Worm (Caenorhabditis elegans) whole organism, L4 larva: ENCODE measurements around the gene Y17G9B.4.
"Not testable (repeated sequence)": the region's sequence is repeated elsewhere in the genome, so short reads cannot be mapped to it uniquely, and the experiment has no call there.

Experiments used
- F10B5.3 ChIP-seq: sonication (generic microtip); optimal IDR thresholded peaks from 2 replicates; lab custom pipeline; 2016; ENCODE audit warnings: mild to moderate bottlenecking, missing genetic modification characterization, missing compliant biosample characterization
- F26F4.8 ChIP-seq: fragments of 200-800 bp; sonication (Bioruptor generic); conservative IDR thresholded peaks from 2 replicates; pipeline ENCODE4 v1.3.6; 2022; ENCODE audit warnings: missing genetic modification characterization, missing compliant biosample characterization
- F37D6.2 ChIP-seq: sonication (generic microtip); optimal IDR thresholded peaks from 2 replicates; lab custom pipeline; 2016; ENCODE audit warnings: mild to moderate bottlenecking, missing genetic modification characterization, missing compliant biosample characterization
- F49E8.2 ChIP-seq: sonication (generic microtip); optimal IDR thresholded peaks from 2 replicates; lab custom pipeline; 2016; ENCODE audit warnings: missing compliant biosample characterization, mild to moderate bottlenecking, missing genetic modification characterization, borderline replicate concordance
- Y105C5A.15 ChIP-seq: fragments of 200-800 bp; sonication (Bioruptor generic); IDR thresholded peaks from 2 replicates; pipeline ENCODE4 v1.3.6; 2022; ENCODE audit warnings: missing genetic modification characterization, missing compliant biosample characterization
- Y5F2A.4 ChIP-seq: fragments of 200-800 bp; sonication (Bioruptor generic); optimal IDR thresholded peaks from 2 replicates; lab custom pipeline; 2018; ENCODE audit warnings: mild to moderate bottlenecking, missing genetic modification characterization, missing compliant biosample characterization
- arid-1 ChIP-seq: fragments of 200-800 bp; sonication (Bioruptor generic); conservative IDR thresholded peaks from 2 replicates; pipeline ENCODE4 v1.3.6; 2022; ENCODE audit warnings: missing genetic modification reagents, missing genetic modification characterization, missing compliant biosample characterization
- ceh-20 ChIP-seq: fragments of 200-800 bp; sonication (Bioruptor generic); IDR thresholded peaks from 2 replicates; pipeline ENCODE4 v1.3.6; 2022; ENCODE audit warnings: missing genetic modification reagents, missing genetic modification characterization, missing compliant biosample characterization
- ceh-44 ChIP-seq: fragments of 200-800 bp; sonication (Bioruptor generic); IDR thresholded peaks from 2 replicates; pipeline ENCODE4 v1.3.6; 2022; ENCODE audit warnings: missing genetic modification reagents, missing genetic modification characterization, missing compliant biosample characterization
- ctbp-1 ChIP-seq: fragments of 200-800 bp; sonication (Bioruptor generic); IDR thresholded peaks from 2 replicates; pipeline ENCODE4 v1.3.6; 2022; ENCODE audit warnings: missing genetic modification reagents, missing genetic modification characterization, missing compliant biosample characterization
- daf-16 ChIP-seq, 3 experiments: sonication (generic microtip); optimal IDR thresholded peaks; 2 replicates each; lab custom pipeline; 2016 to 2017; ENCODE audit warnings: missing genetic modification characterization in 3 of 3, missing genetic modification reagents in 3 of 3, mild to moderate bottlenecking in 2 of 3, missing compliant biosample characterization in 2 of 3, missing biosample characterization in 1 of 3, moderate library complexity in 1 of 3
- daf-19 ChIP-seq: fragments of 200-800 bp; sonication (Bioruptor generic); conservative IDR thresholded peaks from 2 replicates; pipeline ENCODE4 v1.3.6; 2022; ENCODE audit warnings: missing genetic modification characterization, missing compliant biosample characterization
- daf-8 ChIP-seq: fragments of 200-800 bp; sonication (Bioruptor generic); IDR thresholded peaks from 2 replicates; pipeline ENCODE4 v1.3.6; 2022; ENCODE audit warnings: missing genetic modification characterization, missing compliant biosample characterization
- dmd-9 ChIP-seq: fragments of 200-800 bp; sonication (Bioruptor generic); IDR thresholded peaks from 2 replicates; pipeline ENCODE4 v1.3.6; 2022; ENCODE audit warnings: missing genetic modification reagents, missing genetic modification characterization, missing compliant biosample characterization
- egl-43 ChIP-seq: fragments of 200-800 bp; sonication (Bioruptor generic); IDR thresholded peaks from 2 replicates; pipeline ENCODE4 v1.3.6; 2022; ENCODE audit warnings: missing genetic modification reagents, missing genetic modification characterization, missing compliant biosample characterization
- hif-1 ChIP-seq, 2 experiments: sonication (generic microtip); optimal IDR thresholded peaks; 2 replicates each; lab custom pipeline; 2016 to 2017; ENCODE audit warnings: missing compliant biosample characterization in 2 of 2, missing genetic modification characterization in 2 of 2, missing genetic modification reagents in 2 of 2, missing genotype in 2 of 2, mild to moderate bottlenecking in 1 of 2
- hlh-11 ChIP-seq: fragments of 200-800 bp; sonication (Bioruptor generic); optimal IDR thresholded peaks from 2 replicates; lab custom pipeline; 2018; ENCODE audit warnings: mild to moderate bottlenecking, missing genetic modification characterization, missing compliant biosample characterization
- hmg-1.1 ChIP-seq: fragments of 200-800 bp; sonication (Bioruptor generic); IDR thresholded peaks from 2 replicates; pipeline ENCODE4 v1.3.6; 2022; ENCODE audit warnings: missing genetic modification reagents, missing genetic modification characterization, missing compliant biosample characterization
- jun-1 ChIP-seq: fragments of 150-350 bp; optimal IDR thresholded peaks from 2 replicates; lab custom pipeline; 2014; ENCODE audit warnings: missing biosample characterization, missing genetic modification reagents, missing genetic modification characterization
- lin-1 ChIP-seq: fragments of 200-800 bp; sonication (Bioruptor generic); IDR thresholded peaks from 2 replicates; pipeline ENCODE4 v1.3.6; 2022; ENCODE audit warnings: missing genetic modification reagents, missing genetic modification characterization, missing compliant biosample characterization
- lin-29 ChIP-seq: fragments of 200-800 bp; sonication (Bioruptor generic); IDR thresholded peaks from 2 replicates; pipeline ENCODE4 v1.3.6; 2022; ENCODE audit warnings: missing genetic modification reagents, missing genetic modification characterization, missing compliant biosample characterization
- madf-5 ChIP-seq, 2 experiments: fragments of 200-800 bp; sonication (Bioruptor generic); IDR thresholded peaks; 2 replicates each; pipeline ENCODE4 v1.3.6; 2022; ENCODE audit warnings: missing compliant biosample characterization in 2 of 2, missing genetic modification characterization in 2 of 2
- mdl-1 ChIP-seq, 2 experiments: fragments of 150-350 bp in 1 of 2; sonication (generic microtip) in 1 of 2; optimal IDR thresholded peaks; 2 replicates each; lab custom pipeline; 2014 to 2017; ENCODE audit warnings: missing biosample characterization in 2 of 2, missing genetic modification characterization in 2 of 2
- mdt-29 ChIP-seq: fragments of 200-800 bp; sonication (Bioruptor generic); IDR thresholded peaks from 2 replicates; pipeline ENCODE4 v1.3.6; 2022; ENCODE audit warnings: missing genetic modification reagents, missing genetic modification characterization, missing compliant biosample characterization
- mep-1 ChIP-seq: fragments of 150-350 bp; sonication (generic microtip); optimal IDR thresholded peaks from 3 replicates; lab custom pipeline; 2014; ENCODE audit warnings: missing biosample characterization, missing genetic modification characterization
- mes-2 ChIP-seq: sonication (generic microtip); optimal IDR thresholded peaks from 2 replicates; lab custom pipeline; 2016; ENCODE audit warnings: missing genotype, mild to moderate bottlenecking, missing genetic modification characterization, missing compliant biosample characterization; ENCODE audit not compliant: poor library complexity, severe bottlenecking
- mxl-2 ChIP-seq: fragments of 200-800 bp; sonication (Bioruptor generic); conservative IDR thresholded peaks from 2 replicates; pipeline ENCODE4 v1.3.6; 2022; ENCODE audit warnings: missing genetic modification reagents, missing genetic modification characterization, missing compliant biosample characterization
- mxl-3 ChIP-seq: fragments of 200-800 bp; sonication (Bioruptor generic); optimal IDR thresholded peaks from 2 replicates; lab custom pipeline; 2018; ENCODE audit warnings: mild to moderate bottlenecking, missing genetic modification characterization, missing compliant biosample characterization
- nhr-102 ChIP-seq: sonication (generic microtip); optimal IDR thresholded peaks from 2 replicates; lab custom pipeline; 2016; ENCODE audit warnings: mild to moderate bottlenecking, missing genetic modification characterization, moderate library complexity, missing compliant biosample characterization
- nhr-11 ChIP-seq: fragments of 150-350 bp; optimal IDR thresholded peaks from 2 replicates; lab custom pipeline; 2014; ENCODE audit warnings: missing biosample characterization, missing genetic modification characterization
- nhr-41 ChIP-seq: fragments of 200-800 bp; sonication (Bioruptor generic); IDR thresholded peaks from 2 replicates; pipeline ENCODE4 v1.3.6; 2022; ENCODE audit warnings: missing genetic modification reagents, missing genetic modification characterization, missing compliant biosample characterization
- nhr-48 ChIP-seq: sonication (generic microtip); optimal IDR thresholded peaks from 2 replicates; lab custom pipeline; 2016; ENCODE audit warnings: mild to moderate bottlenecking, missing genetic modification characterization, missing compliant biosample characterization
- pha-4 ChIP-seq, 2 experiments: fragments of 150-350 bp in 1 of 2; fragments of 200-800 bp in 1 of 2; sonication (Bioruptor generic) in 1 of 2; IDR thresholded peaks in 1 of 2; optimal IDR thresholded peaks in 1 of 2; 2 replicates each; pipeline versions ENCODE4 v1.3.6 to Lab custom; 2014 to 2022; ENCODE audit warnings: missing genetic modification characterization in 2 of 2, missing genetic modification reagents in 2 of 2, missing biosample characterization in 1 of 2, missing compliant biosample characterization in 1 of 2
- pqm-1 ChIP-seq: sonication (generic microtip); optimal IDR thresholded peaks from 2 replicates; lab custom pipeline; 2017; ENCODE audit warnings: missing biosample characterization, missing genetic modification characterization
- rbr-2 ChIP-seq: sonication (generic microtip); optimal IDR thresholded peaks from 2 replicates; lab custom pipeline; 2016; ENCODE audit warnings: missing genotype, missing genetic modification characterization, missing compliant biosample characterization
- saeg-2 ChIP-seq: fragments of 200-800 bp; sonication (Bioruptor generic); IDR thresholded peaks from 2 replicates; pipeline ENCODE4 v1.3.6; 2022; ENCODE audit warnings: missing genetic modification reagents, missing genetic modification characterization, missing compliant biosample characterization
- set-16 ChIP-seq: fragments of 200-800 bp; sonication (Bioruptor generic); IDR thresholded peaks from 2 replicates; pipeline ENCODE4 v1.3.6; 2022; ENCODE audit warnings: missing genetic modification reagents, missing genetic modification characterization, missing compliant biosample characterization
- snpc-1.2 ChIP-seq: fragments of 200-800 bp; sonication (Bioruptor generic); IDR thresholded peaks from 2 replicates; pipeline ENCODE4 v1.3.6; 2022; ENCODE audit warnings: missing genetic modification reagents, missing genetic modification characterization, missing compliant biosample characterization
- spr-1 ChIP-seq: sonication (generic microtip); optimal IDR thresholded peaks from 2 replicates; lab custom pipeline; 2016; ENCODE audit warnings: mild to moderate bottlenecking, missing genetic modification characterization, missing compliant biosample characterization
- spr-3 ChIP-seq: fragments of 200-800 bp; sonication (Bioruptor generic); optimal IDR thresholded peaks from 2 replicates; lab custom pipeline; 2018; ENCODE audit warnings: mild to moderate bottlenecking, missing genetic modification characterization, missing compliant biosample characterization
- tra-1 ChIP-seq: fragments of 200-800 bp; sonication (Bioruptor generic); IDR thresholded peaks from 2 replicates; pipeline ENCODE4 v1.3.6; 2022; ENCODE audit warnings: missing genetic modification reagents, missing genetic modification characterization, missing compliant biosample characterization
- unc-130 ChIP-seq: sonication (generic microtip); optimal IDR thresholded peaks from 2 replicates; lab custom pipeline; 2016; ENCODE audit warnings: missing genetic modification reagents, missing genetic modification characterization, missing compliant biosample characterization
- vab-7 ChIP-seq: fragments of 200-800 bp; sonication (Bioruptor generic); IDR thresholded peaks from 2 replicates; pipeline ENCODE4 v1.3.6; 2022; ENCODE audit warnings: missing genetic modification reagents, missing genetic modification characterization, missing compliant biosample characterization
- zfp-2 ChIP-seq: sonication (generic microtip); optimal IDR thresholded peaks from 2 replicates; lab custom pipeline; 2016; ENCODE audit warnings: mild to moderate bottlenecking, missing genetic modification characterization, missing compliant biosample characterization
- zfp-3 ChIP-seq: fragments of 200-800 bp; sonication (Bioruptor generic); conservative IDR thresholded peaks from 2 replicates; pipeline ENCODE4 v1.3.6; 2022; ENCODE audit warnings: missing genetic modification reagents, missing genetic modification characterization, missing compliant biosample characterization
- zip-2 ChIP-seq: fragments of 150-350 bp; optimal IDR thresholded peaks from 2 replicates; lab custom pipeline; 2014; ENCODE audit warnings: missing biosample characterization, missing genetic modification characterization

Y17G9B.4 gene

DNA sequence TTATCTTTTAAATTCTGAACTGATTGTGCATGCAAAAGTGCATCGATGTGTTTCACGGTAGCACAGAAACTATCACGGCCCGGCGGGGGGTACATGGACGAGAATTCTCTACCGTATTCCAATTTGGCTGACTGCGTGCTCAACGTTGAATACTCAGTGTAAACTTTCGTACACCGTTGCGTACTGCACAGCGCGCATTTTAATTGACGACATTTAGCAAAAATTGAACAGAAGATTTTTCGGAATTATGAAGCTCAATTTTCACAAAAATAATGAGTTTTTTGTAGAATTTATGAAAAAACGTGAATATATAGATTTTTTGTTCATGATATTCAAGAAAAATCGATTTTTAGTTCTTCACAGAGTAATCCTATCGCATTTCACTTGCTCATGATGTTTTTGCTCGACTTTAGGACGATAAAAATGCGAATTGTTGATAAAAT lies 26.4 kb upstream of the Y17G9B.4 start (continued):
- TF ChIP-seq set-16 (GFP tag; lab: Robert Waterston, UW) (peak; percentile 58), nhr-41 (GFP tag; lab: Robert Waterston, UW) (peak; percentile 99), nhr-11 (tag; lab: Kevin White, UChicago) (peak; percentile 30), jun-1 (peak; percentile 1), mdt-29 (GFP tag; lab: Robert Waterston, UW) (peak; percentile 99), rbr-2 (tag; lab: Kevin White, UChicago) (peak; percentile 96), Y5F2A.4 (peak; percentile 35), unc-130 (GFP tag; lab: Kevin White, UChicago) (peak; percentile 1), ctbp-1 (GFP tag; lab: Robert Waterston, UW) (peak; percentile 99), ceh-20 (GFP tag; lab: Robert Waterston, UW) (peak; percentile 100), daf-8 (GFP tag; lab: Robert Waterston, UW) (peak; percentile 100), egl-43 (GFP tag; lab: Robert Waterston, UW) (peak; percentile 99), hlh-11 (peak; percentile 86), mep-1 (peak; percentile 68), F10B5.3 (tag; lab: Kevin White, UChicago) (peak; percentile 81), lin-1 (peak; percentile 98), pha-4 (GFP tag; IDR thresholded peaks at IDR 0.05; lab: Robert Waterston, UW) (peak; percentile 99), nhr-102 (peak; percentile 96), daf-19 (peak; percentile 99), mdl-1 (tag; optimal IDR thresholded peaks at IDR 0.05; lab: Kevin White, UChicago) (peak in 1 of 2 experiments; percentile 23), pqm-1 (tag; lab: Kevin White, UChicago) (peak; percentile 7), arid-1 (GFP tag; lab: Robert Waterston, UW) (peak; percentile 98), zip-2 (tag; lab: Kevin White, UChicago) (peak; percentile 27), vab-7 (GFP tag; lab: Robert Waterston, UW) (peak; percentile 100), hif-1 (tag; optimal IDR thresholded peaks at IDR 0.05; lab: Kevin White, UChicago) (peak; percentile 68 to 78), zfp-2 (tag; lab: Kevin White, UChicago) (peak; percentile 82), tra-1 (GFP tag; lab: Robert Waterston, UW) (peak; percentile 100), zfp-3 (peak; percentile 100), dmd-9 (GFP tag; lab: Robert Waterston, UW) (peak; percentile 100), ceh-44 (peak; percentile 99), spr-3 (peak; percentile 68), snpc-1.2 (GFP tag; lab: Robert Waterston, UW) (peak; percentile 93), F37D6.2 (tag; lab: Kevin White, UChicago) (peak; percentile 91), Y105C5A.15 (GFP tag; lab: Robert Waterston, UW) (peak; percentile 93; the same call in 1 of the 2 replicates), mxl-3 (GFP tag; lab: Kevin White, UChicago) (peak; percentile 5)
- TF ChIP-seq pha-4 (tag; optimal IDR thresholded peaks at IDR 0.05; lab: Kevin White, UChicago): not testable (repeated sequence)

DNA sequence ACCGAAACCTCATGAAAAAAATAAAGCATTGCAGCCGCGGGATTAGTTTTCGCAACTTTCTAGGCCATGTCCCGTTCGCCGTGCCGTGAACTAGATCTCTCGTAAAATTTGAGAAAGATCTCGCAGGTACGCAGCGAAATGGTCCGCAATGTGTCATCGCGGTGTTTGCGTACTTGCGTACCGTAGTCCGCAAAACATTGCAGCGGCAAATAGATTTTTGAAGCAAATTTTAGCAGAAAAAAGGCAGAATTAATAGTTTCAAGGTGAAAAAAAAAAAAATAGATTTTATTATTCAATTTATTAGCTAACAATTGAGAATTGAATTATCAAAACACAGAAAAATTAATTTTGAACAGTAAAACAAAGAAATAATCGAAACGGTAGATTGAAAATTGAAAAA lies 24.0 kb upstream of the Y17G9B.4 start:
- TF ChIP-seq rbr-2 (tag; lab: Kevin White, UChicago): peak; percentile 98
- TF ChIP-seq saeg-2: peak; percentile 98
- peak; percentile 88 for TF ChIP-seq spr-1 (tag; lab: Kevin White, UChicago)
- peak; percentile 93 to 100 for TF ChIP-seq madf-5 (GFP tag; IDR thresholded peaks at IDR 0.05; lab: Robert Waterston, UW)
- 0 out of 2 replicates have a peak, but pooled peaks have one; percentile 33 for TF ChIP-seq F26F4.8 (GFP tag; lab: Robert Waterston, UW)
- peak; percentile 94 for TF ChIP-seq F37D6.2 (tag; lab: Kevin White, UChicago)
- peak; percentile 95 for TF ChIP-seq mxl-2
- peak; percentile 0 for TF ChIP-seq F49E8.2 (tag; lab: Kevin White, UChicago)
- peak; percentile 100 for TF ChIP-seq ceh-20 (GFP tag; lab: Robert Waterston, UW)
- TF ChIP-seq hif-1 (tag; optimal IDR thresholded peaks at IDR 0.05; lab: Kevin White, UChicago): peak in 1 of 2 experiments; percentile 84
- TF ChIP-seq hlh-11: peak; percentile 92
- peak; percentile 90 for TF ChIP-seq zfp-2 (tag; lab: Kevin White, UChicago)
- peak; percentile 92 for TF ChIP-seq mes-2 (tag; lab: Kevin White, UChicago)
- peak; percentile 31 to 83 for TF ChIP-seq daf-16 (GFP tag; optimal IDR thresholded peaks at IDR 0.05; lab: Kevin White, UChicago)
- TF ChIP-seq daf-16, pha-4 (tag; optimal IDR thresholded peaks at IDR 0.05; lab: Kevin White, UChicago): not testable (repeated sequence)
- TF ChIP-seq dmd-9 (GFP tag; lab: Robert Waterston, UW): peak; percentile 100
- peak; percentile 84 for TF ChIP-seq nhr-48 (tag; lab: Kevin White, UChicago)
- TF ChIP-seq ctbp-1 (GFP tag; lab: Robert Waterston, UW): peak; percentile 99
- TF ChIP-seq snpc-1.2 (GFP tag; lab: Robert Waterston, UW): peak; percentile 93
- TF ChIP-seq lin-29 (GFP tag; lab: Robert Waterston, UW): peak; percentile 100
- TF ChIP-seq pha-4 (GFP tag; IDR thresholded peaks at IDR 0.05; lab: Robert Waterston, UW): peak; percentile 99
- TF ChIP-seq hmg-1.1 (GFP tag; lab: Robert Waterston, UW): peak; percentile 99
- peak; percentile 86 for TF ChIP-seq unc-130 (GFP tag; lab: Kevin White, UChicago)
